Worm (Caenorhabditis elegans) whole organism, midembryonic: ENCODE results near the gene F20B6.9.

ENCODE experiments used
- T22C8.4 ChIP-seq: fragments of 200-800 bp; sonication (Bioruptor generic); IDR thresholded peaks from 2 replicates; pipeline ENCODE4 v1.3.6; 2022; ENCODE audit warnings: missing genetic modification characterization, missing compliant biosample characterization
- cog-1 ChIP-seq: sonication (generic microtip); optimal IDR thresholded peaks from 2 replicates; lab custom pipeline; 2016; ENCODE audit warnings: missing genetic modification characterization, missing compliant biosample characterization
- flt-1 ChIP-seq: fragments of 200-800 bp; sonication (Bioruptor generic); IDR thresholded peaks from 2 replicates; pipeline ENCODE4 v1.3.6; 2022; ENCODE audit warnings: missing genetic modification characterization, missing compliant biosample characterization
- klf-2 ChIP-seq: fragments of 200-800 bp; sonication (Bioruptor generic); conservative IDR thresholded peaks from 2 replicates; pipeline ENCODE4 v1.3.6; 2022; ENCODE audit warnings: missing genetic modification reagents, missing genetic modification characterization, missing compliant biosample characterization
- med-1 ChIP-seq: sonication (generic microtip); optimal IDR thresholded peaks from 2 replicates; lab custom pipeline; 2017; ENCODE audit warnings: missing genetic modification characterization, mild to moderate bottlenecking, missing compliant biosample characterization, antibody characterized with exemption, missing genetic modification reagents; ENCODE audit not compliant: insufficient read depth
- ref-1 ChIP-seq: fragments of 200-800 bp; sonication (Bioruptor generic); conservative IDR thresholded peaks from 2 replicates; pipeline ENCODE4 v1.3.6; 2022; ENCODE audit warnings: missing genetic modification reagents, missing genetic modification characterization, missing compliant biosample characterization
- tab-1 ChIP-seq: fragments of 200-800 bp; sonication (Bioruptor generic); IDR thresholded peaks from 2 replicates; pipeline ENCODE4 v1.3.6; 2022; ENCODE audit warnings: missing genetic modification characterization, missing compliant biosample characterization
- ztf-23 ChIP-seq: fragments of 200-800 bp; sonication (Bioruptor generic); IDR thresholded peaks from 2 replicates; pipeline ENCODE4 v1.3.6; 2022; ENCODE audit warnings: missing genetic modification reagents, missing genetic modification characterization, missing compliant biosample characterization
- ztf-29 ChIP-seq: fragments of 200-800 bp; sonication (Bioruptor generic); IDR thresholded peaks from 2 replicates; pipeline ENCODE4 v1.3.6; 2022; ENCODE audit warnings: missing genetic modification reagents, missing genetic modification characterization, missing compliant biosample characterization

F20B6.9 gene

ce11 chrX:4177394-4177793 is 29.9 kb downstream of the F20B6.9 start, which contains the start of gene ZK470.6:
ZK470.6 (minus strand) TSS chrX:4177494.
- TF ChIP-seq cog-1 (tag; lab: Kevin White, UChicago) (no peak), med-1 (no peak), flt-1 (GFP tag; lab: Robert Waterston, UW) (no peak), T22C8.4 (GFP tag; lab: Robert Waterston, UW) (no peak), ztf-23 (GFP tag; lab: Robert Waterston, UW) (no peak), tab-1 (GFP tag; lab: Robert Waterston, UW) (no peak), ref-1 (GFP tag; lab: Robert Waterston, UW) (no peak)

- no peak for TF ChIP-seq ztf-23 (GFP tag; lab: Robert Waterston, UW)
- TF ChIP-seq cog-1 (tag; lab: Kevin White, UChicago): no peak
- no peak for TF ChIP-seq tab-1 (GFP tag; lab: Robert Waterston, UW)
- TF ChIP-seq klf-2 (GFP tag; lab: Robert Waterston, UW): no peak
- TF ChIP-seq ztf-29 (GFP tag; lab: Robert Waterston, UW): no peak
- no peak for TF ChIP-seq med-1
- no peak for TF ChIP-seq ref-1 (GFP tag; lab: Robert Waterston, UW)
- TF ChIP-seq flt-1 (GFP tag; lab: Robert Waterston, UW): no peak
- no peak for TF ChIP-seq T22C8.4 (GFP tag; lab: Robert Waterston, UW)
Measured at ce11 chrX:4167150-4167549, 40.1 kb downstream of the F20B6.9 start, which contains the start of gene ZK470.14. ZK470.14 (plus strand) TSS chrX:4167450.

- no peak for TF ChIP-seq flt-1 (GFP tag; lab: Robert Waterston, UW)
- TF ChIP-seq T22C8.4 (GFP tag; lab: Robert Waterston, UW): no peak
- no peak for TF ChIP-seq klf-2 (GFP tag; lab: Robert Waterston, UW)
- no peak for TF ChIP-seq med-1
- TF ChIP-seq tab-1 (GFP tag; lab: Robert Waterston, UW): no peak
- TF ChIP-seq ref-1 (GFP tag; lab: Robert Waterston, UW): no peak
- TF ChIP-seq ztf-29 (GFP tag; lab: Robert Waterston, UW): no peak
- no peak for TF ChIP-seq ztf-23 (GFP tag; lab: Robert Waterston, UW)
- TF ChIP-seq cog-1 (tag; lab: Kevin White, UChicago): no peak
Measured at ce11 chrX:4163391-4163790, 43.9 kb downstream of the F20B6.9 start, which contains the start of gene ZK470.1. ZK470.1 (plus strand) TSS chrX:4163691.

ce11 chrX:4161938-4162337 is 45.3 kb downstream of the F20B6.9 start:
- TF ChIP-seq ztf-23 (GFP tag; lab: Robert Waterston, UW) (no peak), T22C8.4 (GFP tag; lab: Robert Waterston, UW) (no peak), tab-1 (GFP tag; lab: Robert Waterston, UW) (no peak), ref-1 (GFP tag; lab: Robert Waterston, UW) (no peak), klf-2 (GFP tag; lab: Robert Waterston, UW) (no peak), flt-1 (GFP tag; lab: Robert Waterston, UW) (no peak), ztf-29 (GFP tag; lab: Robert Waterston, UW) (no peak), med-1 (no peak)

ce11 chrX:4159929-4160328 is 47.4 kb downstream of the F20B6.9 start:
- no peak for TF ChIP-seq tab-1 (GFP tag; lab: Robert Waterston, UW)
- no peak for TF ChIP-seq med-1
- no peak for TF ChIP-seq T22C8.4 (GFP tag; lab: Robert Waterston, UW)
- no peak for TF ChIP-seq flt-1 (GFP tag; lab: Robert Waterston, UW)
- no peak for TF ChIP-seq ref-1 (GFP tag; lab: Robert Waterston, UW)
- no peak for TF ChIP-seq klf-2 (GFP tag; lab: Robert Waterston, UW)
- TF ChIP-seq ztf-23 (GFP tag; lab: Robert Waterston, UW): no peak
- no peak for TF ChIP-seq ztf-29 (GFP tag; lab: Robert Waterston, UW)
- no peak for TF ChIP-seq cog-1 (tag; lab: Kevin White, UChicago)

ce11 chrX:4159185-4159871 is 48.0 kb downstream of the F20B6.9 start:
- TF ChIP-seq cog-1 (tag; lab: Kevin White, UChicago) (no peak), flt-1 (GFP tag; lab: Robert Waterston, UW) (no peak), tab-1 (GFP tag; lab: Robert Waterston, UW) (no peak), ref-1 (GFP tag; lab: Robert Waterston, UW) (no peak), ztf-29 (GFP tag; lab: Robert Waterston, UW) (no peak), ztf-23 (GFP tag; lab: Robert Waterston, UW) (no peak), klf-2 (GFP tag; lab: Robert Waterston, UW) (no peak), T22C8.4 (GFP tag; lab: Robert Waterston, UW) (no peak), med-1 (no peak)

ce11 chrX:4157896-4158295 is 49.4 kb downstream of the F20B6.9 start:
- TF ChIP-seq med-1 (no peak), klf-2 (GFP tag; lab: Robert Waterston, UW) (no peak), ztf-29 (GFP tag; lab: Robert Waterston, UW) (no peak), ref-1 (GFP tag; lab: Robert Waterston, UW) (no peak), flt-1 (GFP tag; lab: Robert Waterston, UW) (no peak), tab-1 (GFP tag; lab: Robert Waterston, UW) (no peak), ztf-23 (GFP tag; lab: Robert Waterston, UW) (no peak), cog-1 (tag; lab: Kevin White, UChicago) (no peak), T22C8.4 (GFP tag; lab: Robert Waterston, UW) (no peak)

ce11 chrX:4154784-4155183 is 52.5 kb downstream of the F20B6.9 start:
- TF ChIP-seq T22C8.4 (GFP tag; lab: Robert Waterston, UW) (no peak), ref-1 (GFP tag; lab: Robert Waterston, UW) (no peak), cog-1 (tag; lab: Kevin White, UChicago) (no peak), ztf-29 (GFP tag; lab: Robert Waterston, UW) (no peak), tab-1 (GFP tag; lab: Robert Waterston, UW) (no peak), klf-2 (GFP tag; lab: Robert Waterston, UW) (no peak), med-1 (no peak)
